Worm (Caenorhabditis elegans) whole organism, L4 larva: ENCODE data around the gene btb-19.

ENCODE experiments used
- F10B5.3 ChIP-seq: sonication (generic microtip); optimal IDR thresholded peaks from 2 replicates; lab custom pipeline; 2016; ENCODE audit warnings: mild to moderate bottlenecking, missing genetic modification characterization, missing compliant biosample characterization
- F44E2.7 ChIP-seq: fragments of 200-800 bp; sonication (Bioruptor generic); IDR thresholded peaks from 2 replicates; pipeline ENCODE4 v2.1.2; 2022; ENCODE audit warnings: missing genetic modification characterization, missing compliant biosample characterization
- F49E8.2 ChIP-seq: sonication (generic microtip); optimal IDR thresholded peaks from 2 replicates; lab custom pipeline; 2016; ENCODE audit warnings: missing compliant biosample characterization, mild to moderate bottlenecking, missing genetic modification characterization, borderline replicate concordance
- Y48G9A.11 ChIP-seq: fragments of 200-800 bp; sonication (Bioruptor generic); IDR thresholded peaks from 2 replicates; pipeline ENCODE4 v1.3.6; 2022; ENCODE audit warnings: missing genetic modification reagents, missing genetic modification characterization, missing compliant biosample characterization
- ZK546.5 ChIP-seq, 2 experiments: sonication (generic microtip); optimal IDR thresholded peaks; 2 replicates each; lab custom pipeline; 2017; ENCODE audit warnings: missing biosample characterization in 2 of 2, missing genetic modification characterization in 2 of 2
- arid-1 ChIP-seq: fragments of 200-800 bp; sonication (Bioruptor generic); conservative IDR thresholded peaks from 2 replicates; pipeline ENCODE4 v1.3.6; 2022; ENCODE audit warnings: missing genetic modification reagents, missing genetic modification characterization, missing compliant biosample characterization
- ceh-28 ChIP-seq: fragments of 150-350 bp; optimal IDR thresholded peaks from 2 replicates; lab custom pipeline; 2014; ENCODE audit warnings: missing biosample characterization, missing genetic modification reagents, missing genetic modification characterization
- ceh-32 ChIP-seq: sonication (generic microtip); optimal IDR thresholded peaks from 2 replicates; lab custom pipeline; 2016; ENCODE audit warnings: mild to moderate bottlenecking, missing genetic modification characterization, missing compliant biosample characterization; ENCODE audit not compliant: poor library complexity
- ceh-44 ChIP-seq: fragments of 200-800 bp; sonication (Bioruptor generic); IDR thresholded peaks from 2 replicates; pipeline ENCODE4 v1.3.6; 2022; ENCODE audit warnings: missing genetic modification reagents, missing genetic modification characterization, missing compliant biosample characterization
- ceh-82 ChIP-seq: sonication (generic microtip); optimal IDR thresholded peaks from 2 replicates; lab custom pipeline; 2017; ENCODE audit warnings: missing biosample characterization, missing genetic modification characterization
- ces-1 ChIP-seq: fragments of 150-350 bp; sonication (generic microtip); optimal IDR thresholded peaks from 4 replicates; lab custom pipeline; 2014; ENCODE audit warnings: missing biosample characterization, missing genetic modification reagents, missing genetic modification characterization
- daf-8 ChIP-seq: fragments of 200-800 bp; sonication (Bioruptor generic); IDR thresholded peaks from 2 replicates; pipeline ENCODE4 v1.3.6; 2022; ENCODE audit warnings: missing genetic modification characterization, missing compliant biosample characterization
- dmd-8 ChIP-seq: fragments of 200-800 bp; sonication (Bioruptor generic); IDR thresholded peaks from 2 replicates; pipeline ENCODE4 v1.3.6; 2022; ENCODE audit warnings: missing genetic modification characterization, missing compliant biosample characterization
- dve-1 ChIP-seq: sonication (generic microtip); optimal IDR thresholded peaks from 2 replicates; lab custom pipeline; 2017; ENCODE audit warnings: antibody characterized with exemption, mild to moderate bottlenecking, missing genetic modification characterization, missing compliant biosample characterization; ENCODE audit not compliant: insufficient read depth
- egl-27 ChIP-seq: sonication (generic microtip); optimal IDR thresholded peaks from 3 replicates; lab custom pipeline; 2017; ENCODE audit warnings: missing biosample characterization, missing genetic modification reagents, missing genetic modification characterization
- fkh-10 ChIP-seq: fragments of 150-350 bp; optimal IDR thresholded peaks from 2 replicates; lab custom pipeline; 2014; ENCODE audit warnings: missing biosample characterization, missing genetic modification reagents, missing genetic modification characterization
- fos-1 ChIP-seq: fragments of 150-350 bp; optimal IDR thresholded peaks from 2 replicates; lab custom pipeline; 2014; ENCODE audit warnings: missing biosample characterization, missing genetic modification characterization
- gei-8 ChIP-seq: fragments of 200-800 bp; sonication (Bioruptor generic); optimal IDR thresholded peaks from 2 replicates; lab custom pipeline; 2018; ENCODE audit warnings: mild to moderate bottlenecking, missing genetic modification characterization, missing compliant biosample characterization
- jun-1 ChIP-seq: fragments of 150-350 bp; optimal IDR thresholded peaks from 2 replicates; lab custom pipeline; 2014; ENCODE audit warnings: missing biosample characterization, missing genetic modification reagents, missing genetic modification characterization
- lim-7 ChIP-seq: fragments of 200-800 bp; sonication (Bioruptor generic); IDR thresholded peaks from 2 replicates; pipeline ENCODE4 v1.3.6; 2022; ENCODE audit warnings: missing genetic modification characterization, missing compliant biosample characterization
- lin-39 ChIP-seq: fragments of 150-350 bp; optimal IDR thresholded peaks from 2 replicates; lab custom pipeline; 2014; ENCODE audit warnings: missing biosample characterization, missing genetic modification reagents, missing genetic modification characterization
- mdl-1 ChIP-seq, 2 experiments: fragments of 150-350 bp in 1 of 2; sonication (generic microtip) in 1 of 2; optimal IDR thresholded peaks; 2 replicates each; lab custom pipeline; 2014 to 2017; ENCODE audit warnings: missing biosample characterization in 2 of 2, missing genetic modification characterization in 2 of 2
- mdt-29 ChIP-seq: fragments of 200-800 bp; sonication (Bioruptor generic); IDR thresholded peaks from 2 replicates; pipeline ENCODE4 v1.3.6; 2022; ENCODE audit warnings: missing genetic modification reagents, missing genetic modification characterization, missing compliant biosample characterization
- mxl-3 ChIP-seq: fragments of 200-800 bp; sonication (Bioruptor generic); optimal IDR thresholded peaks from 2 replicates; lab custom pipeline; 2018; ENCODE audit warnings: mild to moderate bottlenecking, missing genetic modification characterization, missing compliant biosample characterization
- nhr-102 ChIP-seq: sonication (generic microtip); optimal IDR thresholded peaks from 2 replicates; lab custom pipeline; 2016; ENCODE audit warnings: mild to moderate bottlenecking, missing genetic modification characterization, moderate library complexity, missing compliant biosample characterization
- nhr-237 ChIP-seq: sonication (generic microtip); optimal IDR thresholded peaks from 2 replicates; lab custom pipeline; 2017; ENCODE audit warnings: missing biosample characterization, missing genetic modification characterization
- nhr-76 ChIP-seq: fragments of 150-350 bp; optimal IDR thresholded peaks from 2 replicates; lab custom pipeline; 2014; ENCODE audit warnings: missing biosample characterization, missing genetic modification characterization
- pqm-1 ChIP-seq: sonication (generic microtip); optimal IDR thresholded peaks from 2 replicates; lab custom pipeline; 2017; ENCODE audit warnings: missing biosample characterization, missing genetic modification characterization
- rbr-2 ChIP-seq: sonication (generic microtip); optimal IDR thresholded peaks from 2 replicates; lab custom pipeline; 2016; ENCODE audit warnings: missing genotype, missing genetic modification characterization, missing compliant biosample characterization
- snpc-4 ChIP-seq: fragments of 150-350 bp; optimal IDR thresholded peaks from 2 replicates; lab custom pipeline; 2014; ENCODE audit warnings: missing biosample characterization, missing genetic modification characterization
- spr-3 ChIP-seq: fragments of 200-800 bp; sonication (Bioruptor generic); optimal IDR thresholded peaks from 2 replicates; lab custom pipeline; 2018; ENCODE audit warnings: mild to moderate bottlenecking, missing genetic modification characterization, missing compliant biosample characterization
- unc-62 ChIP-seq, 3 experiments: fragments of 150-350 bp in 1 of 3; sonication (generic microtip); optimal IDR thresholded peaks in 2 of 3; peaks in 1 of 3; 1 replicate in 1 of 3; 2 replicates in 2 of 3; lab custom pipeline; 2014 to 2017; ENCODE audit warnings: missing biosample characterization in 3 of 3, missing genetic modification characterization in 3 of 3, missing genetic modification reagents in 3 of 3, missing genotype in 1 of 3
- zfp-2 ChIP-seq: sonication (generic microtip); optimal IDR thresholded peaks from 2 replicates; lab custom pipeline; 2016; ENCODE audit warnings: mild to moderate bottlenecking, missing genetic modification characterization, missing compliant biosample characterization
- zfp-3 ChIP-seq: fragments of 200-800 bp; sonication (Bioruptor generic); conservative IDR thresholded peaks from 2 replicates; pipeline ENCODE4 v1.3.6; 2022; ENCODE audit warnings: missing genetic modification reagents, missing genetic modification characterization, missing compliant biosample characterization
- zip-11 ChIP-seq: fragments of 200-800 bp; sonication (Bioruptor generic); IDR thresholded peaks from 2 replicates; pipeline ENCODE4 v1.3.6; 2022; ENCODE audit warnings: missing genetic modification characterization, missing compliant biosample characterization
- ztf-11 ChIP-seq: fragments of 150-350 bp; optimal IDR thresholded peaks from 2 replicates; lab custom pipeline; 2014; ENCODE audit warnings: missing biosample characterization, missing genetic modification characterization

Gene btb-19

DNA sequence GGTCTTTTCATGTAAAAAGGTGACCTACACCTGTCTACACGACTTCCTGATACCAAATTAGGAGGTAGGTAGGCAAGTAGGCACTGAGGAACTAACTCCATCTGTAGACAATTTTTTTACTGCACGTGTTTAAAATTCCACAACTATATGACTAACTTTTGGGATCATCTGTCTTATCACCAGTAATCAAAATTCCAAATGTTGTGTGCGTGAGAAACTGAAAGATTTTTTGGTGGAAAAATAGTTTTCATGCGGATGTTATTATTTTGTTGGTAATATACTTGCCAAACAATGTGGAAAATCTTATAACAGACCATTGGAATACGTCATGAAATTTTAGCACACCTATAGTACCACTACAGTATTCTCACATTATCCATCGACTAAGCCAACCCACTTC lies 10.7 kb downstream of the btb-19 start, which contains the start of gene K10H10.13:
K10H10.13 (minus strand) TSS at position 101 of the 400 bp plus-strand sequence.
- TF ChIP-seq dmd-8 (no peak), jun-1 (tag; lab: Kevin White, UChicago) (no peak), ceh-32 (no peak), ceh-28 (tag; lab: Kevin White, UChicago) (no peak), ces-1 (GFP tag; lab: Kevin White, UChicago) (no peak), Y48G9A.11 (GFP tag; lab: Robert Waterston, UW) (no peak), snpc-4 (tag; lab: Kevin White, UChicago) (no peak), egl-27 (tag; lab: Kevin White, UChicago) (no peak), ZK546.5 (tag; optimal IDR thresholded peaks at IDR 0.05; lab: Kevin White, UChicago) (no peak), fos-1 (tag; lab: Kevin White, UChicago) (no peak), F10B5.3 (tag; lab: Kevin White, UChicago) (no peak), F49E8.2 (no peak), gei-8 (GFP tag; lab: Kevin White, UChicago) (no peak), lim-7 (no peak), nhr-237 (tag; lab: Kevin White, UChicago) (no peak), rbr-2 (tag; lab: Kevin White, UChicago) (no peak), mdl-1 (tag; optimal IDR thresholded peaks at IDR 0.05; lab: Kevin White, UChicago) (no peak)

DNA sequence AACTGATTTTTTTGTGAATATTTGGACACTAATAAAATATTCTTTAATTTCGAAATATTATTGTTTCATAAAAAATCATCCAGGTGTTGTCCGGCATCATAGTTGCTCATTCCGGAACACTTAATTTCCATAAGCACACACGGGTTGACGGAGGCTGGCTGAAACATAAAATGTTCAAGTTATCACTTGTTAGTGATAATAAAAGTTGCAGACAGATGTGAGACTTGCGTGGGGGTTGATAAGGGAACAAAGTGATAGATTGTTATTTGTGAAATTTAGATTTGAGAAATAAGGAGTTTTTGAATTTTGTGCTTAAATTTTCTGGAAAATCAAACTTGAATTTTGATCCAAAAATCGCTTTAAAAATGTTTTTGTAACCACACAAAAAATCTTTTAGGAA lies 11.8 kb downstream of the btb-19 start:
- TF ChIP-seq ceh-32: no peak
- TF ChIP-seq dve-1 (tag; lab: Kevin White, UChicago): peak; percentile 15
- TF ChIP-seq pqm-1 (tag; lab: Kevin White, UChicago): peak; percentile 62
- no peak for TF ChIP-seq spr-3 (GFP tag; lab: Kevin White, UChicago)
- TF ChIP-seq zfp-2 (tag; lab: Kevin White, UChicago): no peak
- TF ChIP-seq, all 104 proteins: peak for 2

DNA sequence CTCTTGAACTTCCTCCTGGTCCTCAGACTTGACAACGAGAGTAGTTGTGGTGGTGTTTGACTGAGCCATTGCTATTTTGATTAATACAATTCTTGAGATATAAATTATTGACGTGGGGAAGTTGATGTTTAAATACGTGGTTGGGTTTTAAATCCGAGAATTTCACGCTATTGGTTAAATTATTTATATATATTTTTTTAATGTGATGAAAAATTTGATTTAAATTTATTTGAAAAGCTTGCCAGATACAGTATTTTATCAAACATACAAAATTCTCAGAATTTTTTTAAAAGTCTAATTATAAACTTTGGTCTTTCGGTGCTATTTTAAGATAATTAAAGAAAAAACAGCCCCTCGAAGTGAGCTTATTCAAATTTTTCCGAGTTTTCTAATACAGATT lies 14.4 kb downstream of the btb-19 start, which contains the start of the genes K10H10.7 and K10H10.10:
K10H10.7 (minus strand) TSS at position 101 of the 400 bp plus-strand sequence.
K10H10.10 (plus strand) TSS at position 204 of the 400 bp plus-strand sequence.
- no peak for TF ChIP-seq ztf-11 (tag; lab: Kevin White, UChicago)
- no peak for TF ChIP-seq Y48G9A.11 (GFP tag; lab: Robert Waterston, UW)
- TF ChIP-seq mdt-29 (GFP tag; lab: Robert Waterston, UW): no peak
- no peak for TF ChIP-seq fkh-10 (GFP tag; lab: Kevin White, UChicago)
- TF ChIP-seq snpc-4 (tag; lab: Kevin White, UChicago): no peak
- TF ChIP-seq dve-1 (tag; lab: Kevin White, UChicago): no peak
- no peak for TF ChIP-seq zip-11 (GFP tag; lab: Robert Waterston, UW)
- no peak for TF ChIP-seq lin-39 (tag; lab: Kevin White, UChicago)
- TF ChIP-seq ceh-44: no peak
- no peak for TF ChIP-seq ceh-28 (tag; lab: Kevin White, UChicago)
- TF ChIP-seq daf-8 (GFP tag; lab: Robert Waterston, UW): no peak

DNA sequence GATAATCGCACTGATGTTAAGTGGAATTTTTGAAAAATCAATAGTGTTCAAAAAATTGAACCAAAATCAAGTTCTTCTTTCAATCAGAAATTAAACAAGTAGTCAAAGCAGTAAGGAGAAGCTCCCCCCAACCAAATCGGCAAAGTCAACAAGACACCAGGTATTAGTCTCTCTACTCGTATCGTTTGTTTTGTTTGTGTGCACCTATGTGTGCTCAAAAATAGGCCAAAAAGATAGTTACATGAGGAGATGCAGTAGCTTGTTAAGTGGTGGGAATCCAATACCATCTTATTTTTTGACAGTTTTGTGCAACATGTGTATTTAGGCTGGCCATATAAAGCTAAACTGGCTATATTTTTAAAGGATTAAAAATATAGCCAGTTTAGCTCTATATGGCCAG lies 15.7 kb downstream of the btb-19 start, which contains the start of gene K10H10.12:
K10H10.12 (minus strand) TSS at position 101 of the 400 bp plus-strand sequence.
- TF ChIP-seq mxl-3 (GFP tag; lab: Kevin White, UChicago): no peak
- TF ChIP-seq unc-62 (GFP tag; optimal IDR thresholded peaks at IDR 0.05 in 1 of 2; lab: Kevin White, UChicago): no peak
- TF ChIP-seq unc-62 (tag; optimal IDR thresholded peaks at IDR 0.05; lab: Kevin White, UChicago): no peak
- TF ChIP-seq fos-1 (tag; lab: Kevin White, UChicago): no peak
- TF ChIP-seq F44E2.7 (GFP tag; lab: Robert Waterston, UW): no peak
- TF ChIP-seq nhr-76: no peak
- no peak for TF ChIP-seq zfp-3 (GFP tag; lab: Robert Waterston, UW)
- TF ChIP-seq nhr-102 (tag; lab: Kevin White, UChicago): no peak
- TF ChIP-seq dve-1 (tag; lab: Kevin White, UChicago): no peak
- TF ChIP-seq rbr-2 (tag; lab: Kevin White, UChicago): no peak
- no peak for TF ChIP-seq arid-1 (GFP tag; lab: Robert Waterston, UW)
- no peak for TF ChIP-seq ceh-82 (tag; lab: Kevin White, UChicago)
- TF ChIP-seq F49E8.2: no peak
